Worm (Caenorhabditis elegans) whole organism, L4 larva: Measurements from ENCODE around the gene snf-7.

Source experiments
- Y48G9A.11 ChIP-seq: fragments of 200-800 bp; sonication (Bioruptor generic); IDR thresholded peaks from 2 replicates; pipeline ENCODE4 v1.3.6; 2022; ENCODE audit warnings: missing genetic modification reagents, missing genetic modification characterization, missing compliant biosample characterization
- Y75B8A.6 ChIP-seq: fragments of 200-800 bp; sonication (Bioruptor generic); IDR thresholded peaks from 2 replicates; pipeline ENCODE4 v1.3.6; 2022; ENCODE audit warnings: missing genetic modification reagents, missing genetic modification characterization, missing compliant biosample characterization
- ZK337.2 ChIP-seq: fragments of 200-800 bp; sonication (Bioruptor generic); IDR thresholded peaks from 2 replicates; pipeline ENCODE4 v1.3.6; 2022; ENCODE audit warnings: missing genetic modification reagents, missing genetic modification characterization, missing compliant biosample characterization
- aha-1 ChIP-seq: fragments of 150-350 bp; peaks from one replicate; lab custom pipeline; 2014; ENCODE audit warnings: missing biosample characterization, missing genetic modification characterization
- aly-2 ChIP-seq: sonication (generic microtip); optimal IDR thresholded peaks from 2 replicates; lab custom pipeline; 2018; ENCODE audit warnings: missing biosample characterization, missing genetic modification characterization
- ama-1 ChIP-seq: fragments of 150-350 bp; optimal IDR thresholded peaks from 2 replicates; lab custom pipeline; 2014; ENCODE audit warnings: inconsistent platforms, mixed read lengths
- attf-4 ChIP-seq: sonication (generic microtip); optimal IDR thresholded peaks from 3 replicates; lab custom pipeline; 2017; ENCODE audit warnings: missing biosample characterization, missing genetic modification characterization
- ceh-20 ChIP-seq: fragments of 200-800 bp; sonication (Bioruptor generic); IDR thresholded peaks from 2 replicates; pipeline ENCODE4 v1.3.6; 2022; ENCODE audit warnings: missing genetic modification reagents, missing genetic modification characterization, missing compliant biosample characterization
- ceh-28 ChIP-seq: fragments of 150-350 bp; optimal IDR thresholded peaks from 2 replicates; lab custom pipeline; 2014; ENCODE audit warnings: missing biosample characterization, missing genetic modification reagents, missing genetic modification characterization
- cey-2 ChIP-seq: sonication (generic microtip); optimal IDR thresholded peaks from 3 replicates; lab custom pipeline; 2017; ENCODE audit warnings: missing genetic modification characterization, mild to moderate bottlenecking, missing compliant biosample characterization, antibody characterized with exemption, borderline replicate concordance; ENCODE audit not compliant: insufficient read depth
- daf-16 ChIP-seq, 3 experiments: sonication (generic microtip); optimal IDR thresholded peaks; 2 replicates each; lab custom pipeline; 2016 to 2017; ENCODE audit warnings: missing genetic modification characterization in 3 of 3, missing genetic modification reagents in 3 of 3, mild to moderate bottlenecking in 2 of 3, missing compliant biosample characterization in 2 of 3, missing biosample characterization in 1 of 3, moderate library complexity in 1 of 3
- dmd-6 ChIP-seq: fragments of 200-800 bp; sonication (Bioruptor generic); IDR thresholded peaks from 2 replicates; pipeline ENCODE4 v1.3.6; 2022; ENCODE audit warnings: missing genetic modification reagents, missing genetic modification characterization, missing compliant biosample characterization
- dmd-8 ChIP-seq: fragments of 200-800 bp; sonication (Bioruptor generic); IDR thresholded peaks from 2 replicates; pipeline ENCODE4 v1.3.6; 2022; ENCODE audit warnings: missing genetic modification characterization, missing compliant biosample characterization
- dmd-9 ChIP-seq: fragments of 200-800 bp; sonication (Bioruptor generic); IDR thresholded peaks from 2 replicates; pipeline ENCODE4 v1.3.6; 2022; ENCODE audit warnings: missing genetic modification reagents, missing genetic modification characterization, missing compliant biosample characterization
- duxl-1 ChIP-seq: sonication (generic microtip); optimal IDR thresholded peaks from 2 replicates; lab custom pipeline; 2016; ENCODE audit warnings: mild to moderate bottlenecking, missing genetic modification characterization, moderate library complexity, missing compliant biosample characterization; ENCODE audit not compliant: poor library complexity
- dve-1 ChIP-seq: sonication (generic microtip); optimal IDR thresholded peaks from 2 replicates; lab custom pipeline; 2017; ENCODE audit warnings: antibody characterized with exemption, mild to moderate bottlenecking, missing genetic modification characterization, missing compliant biosample characterization; ENCODE audit not compliant: insufficient read depth
- gei-8 ChIP-seq: fragments of 200-800 bp; sonication (Bioruptor generic); optimal IDR thresholded peaks from 2 replicates; lab custom pipeline; 2018; ENCODE audit warnings: mild to moderate bottlenecking, missing genetic modification characterization, missing compliant biosample characterization
- hif-1 ChIP-seq, 2 experiments: sonication (generic microtip); optimal IDR thresholded peaks; 2 replicates each; lab custom pipeline; 2016 to 2017; ENCODE audit warnings: missing compliant biosample characterization in 2 of 2, missing genetic modification characterization in 2 of 2, missing genetic modification reagents in 2 of 2, missing genotype in 2 of 2, mild to moderate bottlenecking in 1 of 2
- hlh-11 ChIP-seq: fragments of 200-800 bp; sonication (Bioruptor generic); optimal IDR thresholded peaks from 2 replicates; lab custom pipeline; 2018; ENCODE audit warnings: mild to moderate bottlenecking, missing genetic modification characterization, missing compliant biosample characterization
- hlh-30 ChIP-seq: sonication (generic microtip); optimal IDR thresholded peaks from 2 replicates; lab custom pipeline; 2017; ENCODE audit warnings: antibody characterized with exemption, mild to moderate bottlenecking, missing genetic modification characterization, missing compliant biosample characterization; ENCODE audit not compliant: insufficient read depth
- lin-13 ChIP-seq: fragments of 150-350 bp; optimal IDR thresholded peaks from 2 replicates; lab custom pipeline; 2014; ENCODE audit warnings: missing biosample characterization, missing genetic modification reagents, missing genetic modification characterization
- lin-15B ChIP-seq: fragments of 150-350 bp; sonication (generic microtip); optimal IDR thresholded peaks from 3 replicates; lab custom pipeline; 2014; ENCODE audit warnings: missing biosample characterization, missing genetic modification characterization
- lin-29 ChIP-seq: fragments of 200-800 bp; sonication (Bioruptor generic); IDR thresholded peaks from 2 replicates; pipeline ENCODE4 v1.3.6; 2022; ENCODE audit warnings: missing genetic modification reagents, missing genetic modification characterization, missing compliant biosample characterization
- lin-38 ChIP-seq: fragments of 200-800 bp; sonication (Bioruptor generic); IDR thresholded peaks from 2 replicates; pipeline ENCODE4 v1.3.6; 2022; ENCODE audit warnings: missing genetic modification reagents, missing genetic modification characterization, missing compliant biosample characterization
- lsy-2 ChIP-seq, 2 experiments: fragments of 150-350 bp in 1 of 2; sonication (generic microtip) in 1 of 2; optimal IDR thresholded peaks; 2 replicates each; lab custom pipeline; 2014 to 2017; ENCODE audit warnings: missing biosample characterization in 2 of 2, missing genetic modification characterization in 2 of 2
- mep-1 ChIP-seq: fragments of 150-350 bp; sonication (generic microtip); optimal IDR thresholded peaks from 3 replicates; lab custom pipeline; 2014; ENCODE audit warnings: missing biosample characterization, missing genetic modification characterization
- mxl-2 ChIP-seq: fragments of 200-800 bp; sonication (Bioruptor generic); conservative IDR thresholded peaks from 2 replicates; pipeline ENCODE4 v1.3.6; 2022; ENCODE audit warnings: missing genetic modification reagents, missing genetic modification characterization, missing compliant biosample characterization
- nhr-10 ChIP-seq: fragments of 150-350 bp; optimal IDR thresholded peaks from 2 replicates; lab custom pipeline; 2014; ENCODE audit warnings: missing biosample characterization, missing genetic modification characterization
- nhr-102 ChIP-seq: sonication (generic microtip); optimal IDR thresholded peaks from 2 replicates; lab custom pipeline; 2016; ENCODE audit warnings: mild to moderate bottlenecking, missing genetic modification characterization, moderate library complexity, missing compliant biosample characterization
- nhr-11 ChIP-seq: fragments of 150-350 bp; optimal IDR thresholded peaks from 2 replicates; lab custom pipeline; 2014; ENCODE audit warnings: missing biosample characterization, missing genetic modification characterization
- nhr-28 ChIP-seq: fragments of 150-350 bp; optimal IDR thresholded peaks from 2 replicates; lab custom pipeline; 2014; ENCODE audit warnings: missing biosample characterization, missing genetic modification characterization
- pha-4 ChIP-seq, 2 experiments: fragments of 150-350 bp in 1 of 2; fragments of 200-800 bp in 1 of 2; sonication (Bioruptor generic) in 1 of 2; IDR thresholded peaks in 1 of 2; optimal IDR thresholded peaks in 1 of 2; 2 replicates each; pipeline versions ENCODE4 v1.3.6 to Lab custom; 2014 to 2022; ENCODE audit warnings: missing genetic modification characterization in 2 of 2, missing genetic modification reagents in 2 of 2, missing biosample characterization in 1 of 2, missing compliant biosample characterization in 1 of 2
- pqm-1 ChIP-seq: sonication (generic microtip); optimal IDR thresholded peaks from 2 replicates; lab custom pipeline; 2017; ENCODE audit warnings: missing biosample characterization, missing genetic modification characterization
- set-16 ChIP-seq: fragments of 200-800 bp; sonication (Bioruptor generic); IDR thresholded peaks from 2 replicates; pipeline ENCODE4 v1.3.6; 2022; ENCODE audit warnings: missing genetic modification reagents, missing genetic modification characterization, missing compliant biosample characterization
- snpc-1.2 ChIP-seq: fragments of 200-800 bp; sonication (Bioruptor generic); IDR thresholded peaks from 2 replicates; pipeline ENCODE4 v1.3.6; 2022; ENCODE audit warnings: missing genetic modification reagents, missing genetic modification characterization, missing compliant biosample characterization
- snpc-4 ChIP-seq: fragments of 150-350 bp; optimal IDR thresholded peaks from 2 replicates; lab custom pipeline; 2014; ENCODE audit warnings: missing biosample characterization, missing genetic modification characterization
- spr-1 ChIP-seq: sonication (generic microtip); optimal IDR thresholded peaks from 2 replicates; lab custom pipeline; 2016; ENCODE audit warnings: mild to moderate bottlenecking, missing genetic modification characterization, missing compliant biosample characterization
- tag-97 ChIP-seq: fragments of 200-800 bp; sonication (Bioruptor generic); IDR thresholded peaks from 2 replicates; pipeline ENCODE4 v1.3.6; 2022; ENCODE audit warnings: missing genetic modification characterization, missing compliant biosample characterization
- unc-130 ChIP-seq: sonication (generic microtip); optimal IDR thresholded peaks from 2 replicates; lab custom pipeline; 2016; ENCODE audit warnings: missing genetic modification reagents, missing genetic modification characterization, missing compliant biosample characterization
- unc-62 ChIP-seq, 3 experiments: fragments of 150-350 bp in 1 of 3; sonication (generic microtip); optimal IDR thresholded peaks in 2 of 3; peaks in 1 of 3; 1 replicate in 1 of 3; 2 replicates in 2 of 3; lab custom pipeline; 2014 to 2017; ENCODE audit warnings: missing biosample characterization in 3 of 3, missing genetic modification characterization in 3 of 3, missing genetic modification reagents in 3 of 3, missing genotype in 1 of 3
- vab-7 ChIP-seq: fragments of 200-800 bp; sonication (Bioruptor generic); IDR thresholded peaks from 2 replicates; pipeline ENCODE4 v1.3.6; 2022; ENCODE audit warnings: missing genetic modification reagents, missing genetic modification characterization, missing compliant biosample characterization
- zfp-2 ChIP-seq: sonication (generic microtip); optimal IDR thresholded peaks from 2 replicates; lab custom pipeline; 2016; ENCODE audit warnings: mild to moderate bottlenecking, missing genetic modification characterization, missing compliant biosample characterization
- zip-11 ChIP-seq: fragments of 200-800 bp; sonication (Bioruptor generic); IDR thresholded peaks from 2 replicates; pipeline ENCODE4 v1.3.6; 2022; ENCODE audit warnings: missing genetic modification characterization, missing compliant biosample characterization

Gene snf-7

ce11 chrIII:13056230-13056629, 51.0 kb downstream of the snf-7 start:
- TF ChIP-seq lin-38 (no peak), unc-62 (GFP tag; optimal IDR thresholded peaks at IDR 0.05 in 1 of 2; lab: Kevin White, UChicago) (peak in 1 of 2 experiments; percentile 1), unc-62 (tag; optimal IDR thresholded peaks at IDR 0.05; lab: Kevin White, UChicago) (no peak)

- peak; percentile 7 for TF ChIP-seq nhr-28 (tag; lab: Kevin White, UChicago)
- TF ChIP-seq ceh-28 (tag; lab: Kevin White, UChicago): no peak
- no peak for TF ChIP-seq set-16 (GFP tag; lab: Robert Waterston, UW)
- no peak for TF ChIP-seq unc-130 (GFP tag; lab: Kevin White, UChicago)
- no peak for TF ChIP-seq tag-97
- TF ChIP-seq zip-11 (GFP tag; lab: Robert Waterston, UW): no peak
- peak; percentile 16 for TF ChIP-seq hlh-11 (tag; lab: Kevin White, UChicago)
- TF ChIP-seq daf-16 (GFP tag; optimal IDR thresholded peaks at IDR 0.05; lab: Kevin White, UChicago): no peak
- TF ChIP-seq daf-16 (tag; optimal IDR thresholded peaks at IDR 0.05; lab: Kevin White, UChicago): no peak
- TF ChIP-seq aha-1 (tag; lab: Kevin White, UChicago): peak; percentile 85
- TF ChIP-seq unc-62 (GFP tag; optimal IDR thresholded peaks at IDR 0.05 in 1 of 2; lab: Kevin White, UChicago): no peak
- TF ChIP-seq unc-62 (tag; optimal IDR thresholded peaks at IDR 0.05; lab: Kevin White, UChicago): no peak
- TF ChIP-seq hlh-30 (tag; lab: Kevin White, UChicago): peak; percentile 80
- TF ChIP-seq snpc-1.2 (GFP tag; lab: Robert Waterston, UW): no peak
- TF ChIP-seq dmd-8 (GFP tag; lab: Robert Waterston, UW): no peak
- peak; percentile 10; the same call in 1 of the 2 replicates for TF ChIP-seq dmd-6 (GFP tag; lab: Robert Waterston, UW)
- TF ChIP-seq nhr-11 (tag; lab: Kevin White, UChicago): no peak
- no peak for TF ChIP-seq ZK337.2 (GFP tag; lab: Robert Waterston, UW)
- no peak for TF ChIP-seq dmd-9
- no peak for TF ChIP-seq aly-2
- TF ChIP-seq Y48G9A.11 (GFP tag; lab: Robert Waterston, UW): no peak
- TF ChIP-seq vab-7: no peak
- no peak for TF ChIP-seq spr-1
- no peak for TF ChIP-seq lin-15B (tag; lab: Kevin White, UChicago)
- no peak for TF ChIP-seq Y75B8A.6 (GFP tag; lab: Robert Waterston, UW)
- TF ChIP-seq ceh-20 (GFP tag; lab: Robert Waterston, UW): no peak
Measured at ce11 chrIII:13056735-13057134, 51.5 kb downstream of the snf-7 start.

- TF ChIP-seq pha-4 (GFP tag; IDR thresholded peaks at IDR 0.05; lab: Robert Waterston, UW): no peak
- peak; percentile 63 for TF ChIP-seq pha-4 (tag; optimal IDR thresholded peaks at IDR 0.05; lab: Kevin White, UChicago)
- peak; percentile 39 for TF ChIP-seq aha-1 (tag; lab: Kevin White, UChicago)
- no peak for TF ChIP-seq nhr-10
- no peak for TF ChIP-seq lin-29
- TF ChIP-seq snpc-4 (tag; lab: Kevin White, UChicago): no peak
- no peak for TF ChIP-seq gei-8 (GFP tag; lab: Kevin White, UChicago)
- TF ChIP-seq dve-1 (tag; lab: Kevin White, UChicago): peak; percentile 32
- no peak for TF ChIP-seq zfp-2 (tag; lab: Kevin White, UChicago)
Measured at ce11 chrIII:13058140-13058539, 52.9 kb downstream of the snf-7 start.

DNA sequence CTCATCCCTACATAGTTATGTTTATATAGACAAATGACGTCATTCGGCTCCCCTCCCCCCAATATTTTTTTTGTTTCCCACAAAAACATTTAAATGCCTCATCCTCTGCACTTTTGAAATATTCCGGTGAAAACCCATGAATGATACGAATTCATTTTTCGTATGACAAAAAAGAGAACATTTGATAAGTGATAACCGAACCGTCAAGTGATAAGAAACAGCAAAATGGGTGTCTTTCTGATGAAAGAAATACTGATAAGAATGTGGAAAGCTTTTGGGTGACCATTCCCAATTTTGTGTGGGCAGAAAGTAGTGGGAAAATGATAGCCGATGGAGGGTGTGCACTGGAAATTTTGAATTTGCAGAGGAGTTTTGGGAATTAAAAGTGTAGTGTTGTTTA, 54.1 kb downstream of the snf-7 start:
- TF ChIP-seq Y75B8A.6 (GFP tag; lab: Robert Waterston, UW): no peak
- TF ChIP-seq daf-16 (GFP tag; optimal IDR thresholded peaks at IDR 0.05; lab: Kevin White, UChicago): no peak
- TF ChIP-seq daf-16 (tag; optimal IDR thresholded peaks at IDR 0.05; lab: Kevin White, UChicago): peak; percentile 84
- peak; percentile 77 for TF ChIP-seq hlh-30 (tag; lab: Kevin White, UChicago)
- no peak for TF ChIP-seq duxl-1 (tag; lab: Kevin White, UChicago)
- TF ChIP-seq ama-1: no peak
- TF ChIP-seq hif-1 (tag; optimal IDR thresholded peaks at IDR 0.05; lab: Kevin White, UChicago): no peak
- peak in 1 of 2 experiments; percentile 30 for TF ChIP-seq lsy-2 (tag; optimal IDR thresholded peaks at IDR 0.05; lab: Kevin White, UChicago)
- TF ChIP-seq nhr-102 (tag; lab: Kevin White, UChicago): peak; percentile 45
- TF ChIP-seq mep-1: peak; percentile 11
- no peak for TF ChIP-seq dmd-9
- peak; percentile 87 for TF ChIP-seq hlh-11 (tag; lab: Kevin White, UChicago)
- TF ChIP-seq cey-2 (tag; lab: Kevin White, UChicago): no peak
- no peak for TF ChIP-seq lin-13 (GFP tag; lab: Kevin White, UChicago)
- peak; percentile 79 for TF ChIP-seq dve-1 (tag; lab: Kevin White, UChicago)
- peak; percentile 79 for TF ChIP-seq dmd-6 (GFP tag; lab: Robert Waterston, UW)
- no peak for TF ChIP-seq mxl-2 (GFP tag; lab: Robert Waterston, UW)
- no peak for TF ChIP-seq aly-2
- TF ChIP-seq pqm-1 (tag; lab: Kevin White, UChicago): peak; percentile 98
- TF ChIP-seq pha-4 (GFP tag; IDR thresholded peaks at IDR 0.05; lab: Robert Waterston, UW): no peak
- no peak for TF ChIP-seq pha-4 (tag; optimal IDR thresholded peaks at IDR 0.05; lab: Kevin White, UChicago)
- no peak for TF ChIP-seq attf-4 (tag; lab: Kevin White, UChicago)
